Worm (Caenorhabditis elegans): Measurements from ENCODE around the gene str-37.

DNA sequence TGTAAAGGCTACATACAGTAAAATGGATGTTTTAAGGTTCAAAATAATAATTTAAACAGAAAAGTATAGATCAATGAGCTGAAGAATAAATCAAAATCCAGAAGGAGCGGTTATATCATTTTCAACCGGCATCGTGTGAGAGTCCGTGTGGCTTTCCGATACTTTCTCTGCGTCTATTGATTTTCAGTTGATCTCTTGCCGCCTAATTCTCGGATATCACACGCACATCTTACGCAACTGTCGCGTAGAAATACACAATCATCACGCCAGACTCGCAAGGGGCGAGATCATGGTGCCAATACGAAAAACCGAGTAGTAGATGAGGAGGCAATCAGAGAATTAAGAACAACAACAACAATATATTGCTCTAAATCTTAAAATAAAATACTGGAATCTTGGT lies 38.7 kb upstream of the str-37 start:
- TF ChIP-seq snpc-4 (GFP tag; optimal IDR thresholded peaks at IDR 0.05) (no peak), snpc-4 (tag; optimal IDR thresholded peaks at IDR 0.05) (no peak), pha-4 (tag; optimal IDR thresholded peaks at IDR 0.05) (no peak), Y67H2A.10 (GFP tag; conservative IDR thresholded peaks at IDR 0.05) (no peak), ceh-58 (GFP tag; IDR thresholded peaks at IDR 0.05) (no peak), nhr-80 (tag; optimal IDR thresholded peaks at IDR 0.05) (no peak), tbp1 (GFP tag; optimal IDR thresholded peaks at IDR 0.05) (no peak), unc-130 (GFP tag; optimal IDR thresholded peaks at IDR 0.05) (no peak), tlf-1 (GFP tag; optimal IDR thresholded peaks at IDR 0.05) (no peak), F23B12.7 (tag; optimal IDR thresholded peaks at IDR 0.05; ENCODE audit: insufficient read depth) (no peak), Y53F4B.3 (GFP tag; IDR thresholded peaks at IDR 0.05) (no peak), Y53G8AR.9 (GFP tag; conservative IDR thresholded peaks at IDR 0.05) (no peak)
